Worm (Caenorhabditis elegans): ENCODE measurements around the gene Y73B6BL.23.

The Y73B6BL.23 gene

DNA sequence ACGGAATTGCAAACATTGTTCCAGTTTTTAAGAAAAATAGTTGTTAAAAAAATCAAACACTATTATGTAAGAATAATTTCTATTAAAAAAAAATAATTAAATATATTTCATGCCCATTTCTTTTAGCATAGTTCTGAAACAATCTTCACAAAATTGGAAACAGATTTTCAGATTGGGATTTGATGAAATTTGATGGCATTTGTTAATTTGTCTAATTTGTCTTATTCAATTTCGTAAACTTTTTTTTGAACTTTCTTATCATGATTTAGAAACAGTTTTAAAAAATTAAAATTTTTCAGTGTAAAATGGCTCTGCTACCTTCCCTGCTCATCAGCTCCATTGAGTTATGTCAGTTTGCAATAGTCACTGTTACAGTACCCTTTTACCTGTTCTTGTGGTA, 14.0 kb downstream of the Y73B6BL.23 start, which contains the start of gene srv-13:
TSS of gene srv-13 (plus strand) at position 301 of the 400 bp plus-strand sequence.
- no peak for TF ChIP-seq ceh-31 (tag; optimal IDR thresholded peaks at IDR 0.05)
- no peak for TF ChIP-seq ref-2 (tag; optimal IDR thresholded peaks at IDR 0.05)
- no peak for TF ChIP-seq dmd-4 (tag; optimal IDR thresholded peaks at IDR 0.05; ENCODE audit: borderline replicate concordance)
- no peak for TF ChIP-seq ceh-48 (tag; optimal IDR thresholded peaks at IDR 0.05)
- no peak for TF ChIP-seq fkh-6 (tag; optimal IDR thresholded peaks at IDR 0.05)
- no peak for TF ChIP-seq nhr-232 (tag; optimal IDR thresholded peaks at IDR 0.05)
- no peak for TF ChIP-seq fax-1 (tag; optimal IDR thresholded peaks at IDR 0.05)
- TF ChIP-seq pat-9 (tag; optimal IDR thresholded peaks at IDR 0.05): no peak
- TF ChIP-seq ceh-14 (tag; optimal IDR thresholded peaks at IDR 0.05): no peak
- TF ChIP-seq elt-4 (tag; optimal IDR thresholded peaks at IDR 0.05): no peak
- TF ChIP-seq sox-4 (tag; optimal IDR thresholded peaks at IDR 0.05): no peak
- TF ChIP-seq ztf-16 (tag; optimal IDR thresholded peaks at IDR 0.05): no peak
- TF ChIP-seq pros-1 (tag; optimal IDR thresholded peaks at IDR 0.05): no peak
- no peak for TF ChIP-seq K02D7.2 (tag; optimal IDR thresholded peaks at IDR 0.05)

DNA sequence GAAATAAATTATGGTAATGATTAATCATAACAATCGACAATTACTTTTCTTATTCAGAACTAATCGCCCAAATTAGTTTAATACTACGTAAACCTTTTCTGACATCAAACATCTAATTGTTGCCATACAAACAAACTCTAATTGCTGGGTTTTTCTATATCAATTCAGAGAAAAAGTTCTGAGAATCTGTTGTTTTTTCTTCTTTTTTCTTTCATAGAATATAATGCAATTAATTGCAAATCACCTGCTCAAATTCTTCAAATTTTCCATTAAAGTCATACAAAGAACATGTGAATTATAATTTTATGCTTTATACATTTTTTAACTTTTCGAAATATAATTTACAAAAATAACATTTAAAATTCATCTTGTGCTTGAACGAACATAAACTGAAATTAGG, 15.5 kb downstream of the Y73B6BL.23 start:
- TF ChIP-seq T23F11.4 (GFP tag; optimal IDR thresholded peaks at IDR 0.05) (no peak), pha-4 (tag; optimal IDR thresholded peaks at IDR 0.05) (no peak), ceh-19 (GFP tag; optimal IDR thresholded peaks at IDR 0.05) (no peak), lin-11 (tag; optimal IDR thresholded peaks at IDR 0.05) (no peak), sox-2 (GFP tag; IDR thresholded peaks at IDR 0.05) (no peak), gmeb-2 (tag; optimal IDR thresholded peaks at IDR 0.05) (no peak), mec-3 (tag; optimal IDR thresholded peaks at IDR 0.05; ENCODE audit: borderline replicate concordance) (no peak), pqm-1 (tag; optimal IDR thresholded peaks at IDR 0.05) (no peak), tbx-2 (tag; optimal IDR thresholded peaks at IDR 0.05) (no peak), hlh-15 (tag; optimal IDR thresholded peaks at IDR 0.05) (no peak)

DNA sequence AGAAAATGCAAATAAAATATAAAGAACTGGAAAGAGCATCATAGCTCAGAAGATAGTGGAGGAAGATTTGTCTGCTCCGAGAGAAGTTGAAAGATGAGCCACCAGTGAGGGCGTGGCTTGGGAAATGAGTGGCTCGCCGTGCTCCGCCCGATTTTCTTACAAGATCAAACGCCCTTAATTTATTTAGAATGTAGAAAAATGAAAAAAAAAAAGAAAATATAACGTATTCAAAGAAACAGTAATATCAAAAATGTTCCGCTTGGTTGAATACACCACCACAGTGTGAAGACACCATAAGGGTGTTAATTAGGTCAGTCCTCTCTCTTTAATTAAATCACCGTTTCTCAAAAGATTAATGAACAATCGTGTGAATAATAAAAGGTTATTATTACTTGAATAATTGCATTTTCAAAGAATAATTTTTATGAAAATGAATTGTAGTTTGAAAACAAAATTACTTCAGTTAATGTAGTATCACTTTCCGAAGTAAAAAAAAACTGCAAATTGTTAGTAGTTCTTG, 16.4 kb downstream of the Y73B6BL.23 start, which contains the start of gene sfrp-1:
TSS of gene sfrp-1 (minus strand) at position 51 of the 520 bp plus-strand sequence.
- TF ChIP-seq ahr-1 (tag; optimal IDR thresholded peaks at IDR 0.05) (no peak), nhr-11 (tag; optimal IDR thresholded peaks at IDR 0.05) (no peak), pha-2 (tag; optimal IDR thresholded peaks at IDR 0.05) (no peak), unc-42 (tag; optimal IDR thresholded peaks at IDR 0.05) (peak; percentile 55), odd-2 (tag; optimal IDR thresholded peaks at IDR 0.05) (no peak)

DNA sequence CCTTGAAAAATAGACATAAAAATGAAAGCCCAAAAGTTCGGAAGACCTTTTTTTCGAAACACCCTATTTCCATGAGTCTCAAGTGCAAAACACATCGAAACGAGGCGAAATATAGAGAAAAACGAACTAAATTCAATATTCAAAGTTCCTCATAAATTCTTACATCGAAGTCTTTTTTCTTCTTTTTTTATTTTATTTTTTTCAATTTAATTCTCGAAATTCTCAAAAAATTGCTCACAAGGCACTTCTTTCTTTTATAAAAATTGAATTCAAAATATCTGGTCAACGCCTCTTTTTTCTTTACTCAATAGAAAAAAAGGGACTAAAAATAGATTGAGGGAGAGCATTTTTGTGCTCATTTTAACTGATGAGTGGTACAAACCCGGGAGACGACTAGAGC, 23.7 kb downstream of the Y73B6BL.23 start:
- TF ChIP-seq ceh-2 (tag; optimal IDR thresholded peaks at IDR 0.05) (no peak), ref-2 (tag; optimal IDR thresholded peaks at IDR 0.05) (no peak), C08G9.2 (tag; optimal IDR thresholded peaks at IDR 0.05) (no peak), ceh-18 (tag; optimal IDR thresholded peaks at IDR 0.05) (no peak), K09A11.1 (tag; optimal IDR thresholded peaks at IDR 0.05; ENCODE audit: insufficient read depth) (no peak), syd-9 (tag; optimal IDR thresholded peaks at IDR 0.05) (no peak), ahr-1 (tag; optimal IDR thresholded peaks at IDR 0.05) (no peak), ceh-45 (GFP tag; IDR thresholded peaks at IDR 0.05) (no peak)

DNA sequence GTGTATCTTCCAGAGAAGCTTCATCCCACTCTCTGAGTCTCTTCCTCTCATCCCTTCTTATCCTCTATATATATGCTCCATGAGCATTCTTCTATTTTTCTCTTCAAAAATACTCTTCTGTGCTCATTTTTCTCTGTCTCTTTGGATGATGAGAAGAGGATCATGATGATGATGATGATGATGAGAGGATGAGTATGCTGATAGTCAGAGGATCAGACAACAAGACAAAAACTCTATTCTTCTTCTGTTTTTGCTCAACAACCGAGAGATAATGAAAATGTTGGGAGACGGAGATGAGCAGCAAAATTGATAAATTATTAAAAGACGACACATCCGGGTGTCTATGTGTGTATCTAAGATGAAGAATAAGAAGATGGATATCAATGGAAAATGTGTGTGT, 25.6 kb downstream of the Y73B6BL.23 start:
- TF ChIP-seq T23F11.4 (GFP tag; optimal IDR thresholded peaks at IDR 0.05): no peak
- TF ChIP-seq nfya-1 (tag; optimal IDR thresholded peaks at IDR 0.05): peak; percentile 27
- peak; percentile 62 for TF ChIP-seq unc-55 (GFP tag; optimal IDR thresholded peaks at IDR 0.05)
- peak; percentile 82 for TF ChIP-seq ceh-18 (tag; optimal IDR thresholded peaks at IDR 0.05)
